Fruit fly (Drosophila melanogaster): Measurements from ENCODE around the gene CG15728.

CG15728 gene

dm6 chrX:12631317-12632156, 7.4 kb downstream of the CG15728 start, which contains the start of gene Tomosyn:
Gene Tomosyn, plus strand, starts transcription at chrX:12631605.
- TF ChIP-seq Ets98B (GFP tag; IDR thresholded peaks at IDR 0.05) (0 out of 2 replicates have a peak, but pooled peaks have one; percentile 14), CG14655 (GFP tag; optimal IDR thresholded peaks at IDR 0.05) (no peak), rn (GFP tag; IDR thresholded peaks at IDR 0.05) (no peak), CG13204 (GFP tag; optimal IDR thresholded peaks at IDR 0.05) (no peak), CG8301 (tag; optimal IDR thresholded peaks at IDR 0.05) (no peak), CG10348 (GFP tag; IDR thresholded peaks at IDR 0.05) (no peak), CG17806 (tag; optimal IDR thresholded peaks at IDR 0.05) (no peak), EcR (GFP tag; optimal IDR thresholded peaks at IDR 0.05) (peak; percentile 35), CG9948 (tag; optimal IDR thresholded peaks at IDR 0.05) (no peak), CG15710 (tag; optimal IDR thresholded peaks at IDR 0.05) (peak; percentile 23), CG32121 (GFP tag; IDR thresholded peaks at IDR 0.05) (no peak), CG4496 (GFP tag; IDR thresholded peaks at IDR 0.05) (no peak), D1 (tag; optimal IDR thresholded peaks at IDR 0.05) (no peak), CG12605 (GFP tag; IDR thresholded peaks at IDR 0.05) (no peak; the same call in 1 of the 2 replicates), fd96Ca (GFP tag; IDR thresholded peaks at IDR 0.05) (no peak), Snoo (tag; optimal IDR thresholded peaks at IDR 0.05) (no peak), CG34367 (tag; optimal IDR thresholded peaks at IDR 0.05) (no peak), CG8159 (tag; optimal IDR thresholded peaks at IDR 0.05) (no peak), Pif1A (GFP tag; optimal IDR thresholded peaks at IDR 0.05) (no peak), Pif1B (GFP tag; optimal IDR thresholded peaks at IDR 0.05) (no peak), gl (tag; optimal IDR thresholded peaks at IDR 0.05) (no peak)

dm6 chrX:12632157-12632422, 8.0 kb downstream of the CG15728 start:
- TF ChIP-seq Pif1A (GFP tag; optimal IDR thresholded peaks at IDR 0.05) (no peak), CG4496 (GFP tag; IDR thresholded peaks at IDR 0.05) (no peak), Pif1B (GFP tag; optimal IDR thresholded peaks at IDR 0.05) (no peak), CG34367 (tag; optimal IDR thresholded peaks at IDR 0.05) (no peak)

dm6 chrX:12633204-12633603, 9.1 kb downstream of the CG15728 start:
- no peak for TF ChIP-seq CG8159 (tag; optimal IDR thresholded peaks at IDR 0.05)
- TF ChIP-seq CG17806 (tag; optimal IDR thresholded peaks at IDR 0.05): no peak

dm6 chrX:12633992-12634391, 9.9 kb downstream of the CG15728 start:
- TF ChIP-seq CG12605 (GFP tag; IDR thresholded peaks at IDR 0.05): no peak
- TF ChIP-seq EcR (GFP tag; optimal IDR thresholded peaks at IDR 0.05): no peak
- no peak for TF ChIP-seq CG14655 (GFP tag; optimal IDR thresholded peaks at IDR 0.05)
- no peak for TF ChIP-seq CG13204 (GFP tag; optimal IDR thresholded peaks at IDR 0.05)
- no peak for TF ChIP-seq CG4496 (GFP tag; IDR thresholded peaks at IDR 0.05)
- no peak for TF ChIP-seq CG10348 (GFP tag; IDR thresholded peaks at IDR 0.05)
- no peak for TF ChIP-seq Ets98B (GFP tag; IDR thresholded peaks at IDR 0.05)

DNA sequence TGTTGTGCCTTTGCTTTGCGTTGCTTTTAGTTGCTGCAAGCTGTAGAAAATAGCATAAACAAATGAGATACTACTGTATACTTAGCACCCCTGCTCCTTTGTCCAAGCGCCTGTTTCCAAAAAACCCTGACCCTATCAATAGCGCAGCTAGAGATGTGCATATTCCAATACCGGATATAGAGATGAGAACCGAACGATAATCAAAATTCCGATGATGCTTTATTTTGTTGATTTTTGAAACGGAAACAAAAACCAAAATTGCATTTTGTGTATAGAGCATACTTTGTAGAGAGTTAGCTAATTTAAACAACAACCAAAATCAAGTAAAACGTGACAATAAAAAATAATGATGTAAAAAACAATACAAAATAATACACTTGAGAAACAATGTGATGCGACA, 21.3 kb downstream of the CG15728 start:
- no peak for TF ChIP-seq CG15710 (tag; optimal IDR thresholded peaks at IDR 0.05)
- no peak for TF ChIP-seq CG17806 (tag; optimal IDR thresholded peaks at IDR 0.05)
- no peak for TF ChIP-seq Ets98B (GFP tag; IDR thresholded peaks at IDR 0.05)
- TF ChIP-seq CG9948 (tag; optimal IDR thresholded peaks at IDR 0.05): no peak
- no peak for TF ChIP-seq CG4496 (GFP tag; IDR thresholded peaks at IDR 0.05)

DNA sequence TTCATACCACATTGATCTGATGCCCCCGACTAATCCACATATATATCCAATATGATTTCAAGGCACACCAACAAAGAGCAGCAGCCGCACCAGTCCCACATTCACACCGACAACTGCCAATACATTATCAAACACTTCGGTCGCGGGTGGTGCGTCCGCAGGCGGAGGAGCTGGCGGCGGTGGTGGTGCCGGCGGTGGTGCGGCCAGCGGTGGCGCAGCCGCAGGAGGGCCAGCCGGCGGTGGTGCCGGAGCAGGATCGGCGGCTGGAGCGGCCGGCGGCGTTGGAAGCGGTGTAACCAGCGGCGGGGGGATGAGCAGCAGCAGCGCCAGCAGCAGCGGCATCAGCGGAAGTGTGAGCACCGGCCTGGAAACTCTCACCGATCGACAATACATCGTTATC, 27.5 kb downstream of the CG15728 start:
- TF ChIP-seq CG34367 (tag; optimal IDR thresholded peaks at IDR 0.05) (no peak), EcR (GFP tag; optimal IDR thresholded peaks at IDR 0.05) (no peak), CG8159 (tag; optimal IDR thresholded peaks at IDR 0.05) (no peak), Ets98B (GFP tag; IDR thresholded peaks at IDR 0.05) (no peak), Pif1B (GFP tag; optimal IDR thresholded peaks at IDR 0.05) (no peak), CG15710 (tag; optimal IDR thresholded peaks at IDR 0.05) (no peak), rn (GFP tag; IDR thresholded peaks at IDR 0.05) (no peak), Pif1A (GFP tag; optimal IDR thresholded peaks at IDR 0.05) (no peak), CG32121 (GFP tag; IDR thresholded peaks at IDR 0.05) (no peak), gl (tag; optimal IDR thresholded peaks at IDR 0.05) (no peak), fd96Ca (GFP tag; IDR thresholded peaks at IDR 0.05) (no peak), CG4496 (GFP tag; IDR thresholded peaks at IDR 0.05) (no peak), D1 (tag; optimal IDR thresholded peaks at IDR 0.05) (no peak), Snoo (tag; optimal IDR thresholded peaks at IDR 0.05) (no peak), CG8301 (tag; optimal IDR thresholded peaks at IDR 0.05) (no peak), CG13204 (GFP tag; optimal IDR thresholded peaks at IDR 0.05) (no peak)

DNA sequence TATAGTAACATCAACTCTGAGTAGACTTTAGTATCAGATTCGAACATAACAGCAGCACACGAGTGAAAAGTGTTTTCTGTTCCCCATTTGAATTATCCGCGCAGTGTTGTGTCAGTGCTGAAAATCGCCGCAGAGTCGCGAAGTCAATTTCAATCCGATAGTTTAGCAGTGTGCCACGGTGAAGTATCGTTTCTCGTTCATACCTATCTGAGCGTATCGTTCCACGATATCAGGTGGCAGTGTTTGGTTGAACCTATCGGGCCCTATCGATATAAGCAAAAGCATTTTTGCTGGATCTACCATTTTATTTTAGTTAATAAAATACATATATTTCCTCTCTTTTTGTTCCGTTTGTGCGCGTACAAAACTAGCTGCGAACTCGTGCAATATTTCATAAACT, 29.5 kb downstream of the CG15728 start, which contains the start of gene CkIalpha:
TSS of gene CkIalpha (plus strand) at position 53 of the 400 bp plus-strand sequence.
- no peak for TF ChIP-seq CG17806 (tag; optimal IDR thresholded peaks at IDR 0.05)
- TF ChIP-seq EcR (GFP tag; optimal IDR thresholded peaks at IDR 0.05): no peak
- peak; percentile 58 for TF ChIP-seq Ets98B (GFP tag; IDR thresholded peaks at IDR 0.05)
- no peak for TF ChIP-seq CG15710 (tag; optimal IDR thresholded peaks at IDR 0.05)
- TF ChIP-seq Snoo (tag; optimal IDR thresholded peaks at IDR 0.05): no peak
- no peak for TF ChIP-seq CG14655 (GFP tag; optimal IDR thresholded peaks at IDR 0.05)
- no peak for TF ChIP-seq gl (tag; optimal IDR thresholded peaks at IDR 0.05)
- peak; percentile 11 for TF ChIP-seq CG8159 (tag; optimal IDR thresholded peaks at IDR 0.05)
- TF ChIP-seq CG10348 (GFP tag; IDR thresholded peaks at IDR 0.05): no peak
- no peak for TF ChIP-seq CG32121 (GFP tag; IDR thresholded peaks at IDR 0.05)
- TF ChIP-seq Pif1A (GFP tag; optimal IDR thresholded peaks at IDR 0.05): no peak
- TF ChIP-seq CG13204 (GFP tag; optimal IDR thresholded peaks at IDR 0.05): no peak
- TF ChIP-seq CG9948 (tag; optimal IDR thresholded peaks at IDR 0.05): no peak
- no peak for TF ChIP-seq CG8301 (tag; optimal IDR thresholded peaks at IDR 0.05)
- no peak; the same call in 2 of the 3 replicates for TF ChIP-seq CG4496 (GFP tag; IDR thresholded peaks at IDR 0.05)
- no peak for TF ChIP-seq D1 (tag; optimal IDR thresholded peaks at IDR 0.05)
- no peak for TF ChIP-seq CG34367 (tag; optimal IDR thresholded peaks at IDR 0.05)
- no peak for TF ChIP-seq Pif1B (GFP tag; optimal IDR thresholded peaks at IDR 0.05)
- TF ChIP-seq CG12605 (GFP tag; IDR thresholded peaks at IDR 0.05): no peak
- TF ChIP-seq rn (GFP tag; IDR thresholded peaks at IDR 0.05): no peak
- TF ChIP-seq fd96Ca (GFP tag; IDR thresholded peaks at IDR 0.05): peak; percentile 65; the same call in 2 of the 3 replicates

Measured in whole organism, pupa.